Fruit fly (Drosophila melanogaster): Measurements from ENCODE around the gene CG12170.
A peak's percentile ranks its signal among the peaks of the same experiment; 100 is the strongest.

The CG12170 gene

DNA sequence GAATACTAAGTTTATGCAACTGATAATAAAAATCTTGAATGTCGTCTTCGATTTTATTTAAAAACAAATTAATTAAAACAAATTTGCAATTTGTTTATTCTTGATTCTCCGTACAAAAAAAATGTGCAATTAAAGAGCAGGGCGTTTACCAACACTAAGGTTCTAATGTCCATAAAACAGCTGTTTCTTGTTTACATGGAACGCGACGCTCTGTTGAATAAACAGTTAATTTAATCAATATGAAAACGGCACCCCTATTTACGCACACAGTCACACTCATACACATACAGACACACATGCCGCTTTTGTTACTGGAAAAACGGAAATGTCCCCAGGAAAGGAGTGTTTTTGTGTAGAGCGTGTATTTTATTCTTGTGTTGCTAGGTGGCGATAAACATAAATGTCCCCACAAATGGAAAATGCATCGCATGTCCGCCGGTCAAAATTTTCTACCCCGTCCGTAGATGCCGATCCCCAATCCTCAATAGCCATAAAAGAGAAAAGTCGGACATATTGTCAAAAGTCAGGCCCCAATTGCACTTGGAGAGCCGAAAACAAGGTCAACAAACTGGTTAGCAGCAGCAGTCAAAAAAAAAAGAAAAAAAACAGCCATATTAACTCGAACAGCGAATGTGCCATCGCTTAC lies 13.9 kb upstream of the CG12170 start (continued):
- TF ChIP-seq run (tag; optimal IDR thresholded peaks at IDR 0.05) (peak; percentile 50), gt (GFP tag; IDR thresholded peaks at IDR 0.05) (no peak), CG11695 (GFP tag; IDR thresholded peaks at IDR 0.05) (no peak), CG15073 (GFP tag; optimal IDR thresholded peaks at IDR 0.05) (no peak), CG5180 (GFP tag; optimal IDR thresholded peaks at IDR 0.05) (peak; percentile 60), da (GFP tag; optimal IDR thresholded peaks at IDR 0.05) (no peak), Bgb (GFP tag; IDR thresholded peaks at IDR 0.05; ENCODE audit: partially characterized antibody) (no peak), Dip3 (GFP tag; optimal IDR thresholded peaks at IDR 0.05) (no peak), Sox102F (GFP tag; optimal IDR thresholded peaks at IDR 0.05) (peak; percentile 61), CG17829 (tag; optimal IDR thresholded peaks at IDR 0.05) (peak; percentile 64), CG3838 (GFP tag; optimal IDR thresholded peaks at IDR 0.05) (peak; percentile 64), HLHmδ (GFP tag; optimal IDR thresholded peaks at IDR 0.05) (peak; percentile 85), unc-4 (GFP tag; IDR thresholded peaks at IDR 0.05; ENCODE audit: partially characterized antibody) (no peak), E2f1 (GFP tag; IDR thresholded peaks at IDR 0.05) (no peak), bigmax (GFP tag; optimal IDR thresholded peaks at IDR 0.05) (peak; percentile 62), CG12104 (GFP tag; optimal IDR thresholded peaks at IDR 0.05) (peak; percentile 34), CoRest (tag; optimal IDR thresholded peaks at IDR 0.05) (peak; percentile 58), fu2 (GFP tag; optimal IDR thresholded peaks at IDR 0.05) (peak; percentile 42), Nf-YC (tag; optimal IDR thresholded peaks at IDR 0.05) (peak; percentile 43), abd-A (tag; optimal IDR thresholded peaks at IDR 0.05) (peak; percentile 95), CG10543 (GFP tag; optimal IDR thresholded peaks at IDR 0.05) (peak; percentile 90), dimm (GFP tag; IDR thresholded peaks at IDR 0.05) (no peak), CG7357 (GFP tag; IDR thresholded peaks at IDR 0.05) (no peak), Nf-YA (GFP tag; IDR thresholded peaks at IDR 0.05) (no peak), CG8388 (GFP tag; optimal IDR thresholded peaks at IDR 0.05) (peak; percentile 51), phol (tag; optimal IDR thresholded peaks at IDR 0.05) (peak; percentile 57), Ets97D (GFP tag; optimal IDR thresholded peaks at IDR 0.05) (peak; percentile 63), Awh (GFP tag; IDR thresholded peaks at IDR 0.05) (no peak), Ssrp (tag; optimal IDR thresholded peaks at IDR 0.05) (no peak), sna (GFP tag; IDR thresholded peaks at IDR 0.05; ENCODE audit: partially characterized antibody) (no peak), ssp (GFP tag; IDR thresholded peaks at IDR 0.05) (no peak), CG1024 (GFP tag; IDR thresholded peaks at IDR 0.05) (no peak), CG17912 (GFP tag; optimal IDR thresholded peaks at IDR 0.05) (peak; percentile 83), Sry-δ (GFP tag; optimal IDR thresholded peaks at IDR 0.05) (peak; percentile 21), Drgx (GFP tag; IDR thresholded peaks at IDR 0.05) (no peak), az2 (GFP tag; optimal IDR thresholded peaks at IDR 0.05) (peak; percentile 40), Spps (tag; optimal IDR thresholded peaks at IDR 0.05) (peak; percentile 72), lola (GFP tag; optimal IDR thresholded peaks at IDR 0.05) (peak in 1 of 3 experiments; percentile 66), ash1 (GFP tag; optimal IDR thresholded peaks at IDR 0.05) (peak; percentile 86), CG1832 (GFP tag; optimal IDR thresholded peaks at IDR 0.05) (no peak), CG13123 (GFP tag; optimal IDR thresholded peaks at IDR 0.05) (peak; percentile 87), CG2712 (tag; optimal IDR thresholded peaks at IDR 0.05) (peak; percentile 66), H2.0 (GFP tag; IDR thresholded peaks at IDR 0.05) (no peak), bab2 (GFP tag; optimal IDR thresholded peaks at IDR 0.05) (peak; percentile 87), otp (GFP tag; IDR thresholded peaks at IDR 0.05) (no peak), tin (GFP tag; optimal IDR thresholded peaks at IDR 0.05) (peak; percentile 56), H15 (GFP tag; IDR thresholded peaks at IDR 0.05) (no peak), CG9727 (GFP tag; optimal IDR thresholded peaks at IDR 0.05) (peak; percentile 86), Poxn (GFP tag; IDR thresholded peaks at IDR 0.05) (no peak), CG16779 (GFP tag; IDR thresholded peaks at IDR 0.05) (no peak)
